Worm (Caenorhabditis elegans): ENCODE results near the gene C03B1.5.

ce11 chrX:6318803-6319202, 36.6 kb upstream of the C03B1.5 start:
- TF ChIP-seq lin-32 (GFP tag; optimal IDR thresholded peaks at IDR 0.05) (no peak), unc-120 (tag; optimal IDR thresholded peaks at IDR 0.05; ENCODE audit: poor library complexity, severe bottlenecking) (no peak), nhr-237 (tag; optimal IDR thresholded peaks at IDR 0.05) (no peak), nhr-12 (tag; optimal IDR thresholded peaks at IDR 0.05) (no peak), snpc-4 (tag; optimal IDR thresholded peaks at IDR 0.05) (no peak), sptf-1 (tag; optimal IDR thresholded peaks at IDR 0.05) (no peak)
